Worm (Caenorhabditis elegans) whole organism, L4 larva: ENCODE results near the gene B0348.2.

ENCODE experiments used
- T20F7.1 ChIP-seq: fragments of 200-800 bp; sonication (Bioruptor generic); optimal IDR thresholded peaks from 2 replicates; lab custom pipeline; 2018; ENCODE audit warnings: mild to moderate bottlenecking, missing genetic modification characterization, missing compliant biosample characterization
- Y105C5A.15 ChIP-seq: fragments of 200-800 bp; sonication (Bioruptor generic); IDR thresholded peaks from 2 replicates; pipeline ENCODE4 v1.3.6; 2022; ENCODE audit warnings: missing genetic modification characterization, missing compliant biosample characterization
- Y48G9A.11 ChIP-seq: fragments of 200-800 bp; sonication (Bioruptor generic); IDR thresholded peaks from 2 replicates; pipeline ENCODE4 v1.3.6; 2022; ENCODE audit warnings: missing genetic modification reagents, missing genetic modification characterization, missing compliant biosample characterization
- Y5F2A.4 ChIP-seq: fragments of 200-800 bp; sonication (Bioruptor generic); optimal IDR thresholded peaks from 2 replicates; lab custom pipeline; 2018; ENCODE audit warnings: mild to moderate bottlenecking, missing genetic modification characterization, missing compliant biosample characterization
- aha-1 ChIP-seq: fragments of 150-350 bp; peaks from one replicate; lab custom pipeline; 2014; ENCODE audit warnings: missing biosample characterization, missing genetic modification characterization
- ceh-20 ChIP-seq: fragments of 200-800 bp; sonication (Bioruptor generic); IDR thresholded peaks from 2 replicates; pipeline ENCODE4 v1.3.6; 2022; ENCODE audit warnings: missing genetic modification reagents, missing genetic modification characterization, missing compliant biosample characterization
- ceh-28 ChIP-seq: fragments of 150-350 bp; optimal IDR thresholded peaks from 2 replicates; lab custom pipeline; 2014; ENCODE audit warnings: missing biosample characterization, missing genetic modification reagents, missing genetic modification characterization
- ceh-82 ChIP-seq: sonication (generic microtip); optimal IDR thresholded peaks from 2 replicates; lab custom pipeline; 2017; ENCODE audit warnings: missing biosample characterization, missing genetic modification characterization
- ces-1 ChIP-seq: fragments of 150-350 bp; sonication (generic microtip); optimal IDR thresholded peaks from 4 replicates; lab custom pipeline; 2014; ENCODE audit warnings: missing biosample characterization, missing genetic modification reagents, missing genetic modification characterization
- daf-16 ChIP-seq, 3 experiments: sonication (generic microtip); optimal IDR thresholded peaks; 2 replicates each; lab custom pipeline; 2016 to 2017; ENCODE audit warnings: missing genetic modification characterization in 3 of 3, missing genetic modification reagents in 3 of 3, mild to moderate bottlenecking in 2 of 3, missing compliant biosample characterization in 2 of 3, missing biosample characterization in 1 of 3, moderate library complexity in 1 of 3
- dmd-6 ChIP-seq: fragments of 200-800 bp; sonication (Bioruptor generic); IDR thresholded peaks from 2 replicates; pipeline ENCODE4 v1.3.6; 2022; ENCODE audit warnings: missing genetic modification reagents, missing genetic modification characterization, missing compliant biosample characterization
- dve-1 ChIP-seq: sonication (generic microtip); optimal IDR thresholded peaks from 2 replicates; lab custom pipeline; 2017; ENCODE audit warnings: antibody characterized with exemption, mild to moderate bottlenecking, missing genetic modification characterization, missing compliant biosample characterization; ENCODE audit not compliant: insufficient read depth
- egl-27 ChIP-seq: sonication (generic microtip); optimal IDR thresholded peaks from 3 replicates; lab custom pipeline; 2017; ENCODE audit warnings: missing biosample characterization, missing genetic modification reagents, missing genetic modification characterization
- fkh-10 ChIP-seq: fragments of 150-350 bp; optimal IDR thresholded peaks from 2 replicates; lab custom pipeline; 2014; ENCODE audit warnings: missing biosample characterization, missing genetic modification reagents, missing genetic modification characterization
- gei-8 ChIP-seq: fragments of 200-800 bp; sonication (Bioruptor generic); optimal IDR thresholded peaks from 2 replicates; lab custom pipeline; 2018; ENCODE audit warnings: mild to moderate bottlenecking, missing genetic modification characterization, missing compliant biosample characterization
- hlh-11 ChIP-seq: fragments of 200-800 bp; sonication (Bioruptor generic); optimal IDR thresholded peaks from 2 replicates; lab custom pipeline; 2018; ENCODE audit warnings: mild to moderate bottlenecking, missing genetic modification characterization, missing compliant biosample characterization
- hlh-30 ChIP-seq: sonication (generic microtip); optimal IDR thresholded peaks from 2 replicates; lab custom pipeline; 2017; ENCODE audit warnings: antibody characterized with exemption, mild to moderate bottlenecking, missing genetic modification characterization, missing compliant biosample characterization; ENCODE audit not compliant: insufficient read depth
- jun-1 ChIP-seq: fragments of 150-350 bp; optimal IDR thresholded peaks from 2 replicates; lab custom pipeline; 2014; ENCODE audit warnings: missing biosample characterization, missing genetic modification reagents, missing genetic modification characterization
- lin-13 ChIP-seq: fragments of 150-350 bp; optimal IDR thresholded peaks from 2 replicates; lab custom pipeline; 2014; ENCODE audit warnings: missing biosample characterization, missing genetic modification reagents, missing genetic modification characterization
- lsy-2 ChIP-seq, 2 experiments: fragments of 150-350 bp in 1 of 2; sonication (generic microtip) in 1 of 2; optimal IDR thresholded peaks; 2 replicates each; lab custom pipeline; 2014 to 2017; ENCODE audit warnings: missing biosample characterization in 2 of 2, missing genetic modification characterization in 2 of 2
- mep-1 ChIP-seq: fragments of 150-350 bp; sonication (generic microtip); optimal IDR thresholded peaks from 3 replicates; lab custom pipeline; 2014; ENCODE audit warnings: missing biosample characterization, missing genetic modification characterization
- mes-2 ChIP-seq: sonication (generic microtip); optimal IDR thresholded peaks from 2 replicates; lab custom pipeline; 2016; ENCODE audit warnings: missing genotype, mild to moderate bottlenecking, missing genetic modification characterization, missing compliant biosample characterization; ENCODE audit not compliant: poor library complexity, severe bottlenecking
- nhr-11 ChIP-seq: fragments of 150-350 bp; optimal IDR thresholded peaks from 2 replicates; lab custom pipeline; 2014; ENCODE audit warnings: missing biosample characterization, missing genetic modification characterization
- nhr-237 ChIP-seq: sonication (generic microtip); optimal IDR thresholded peaks from 2 replicates; lab custom pipeline; 2017; ENCODE audit warnings: missing biosample characterization, missing genetic modification characterization
- nhr-28 ChIP-seq: fragments of 150-350 bp; optimal IDR thresholded peaks from 2 replicates; lab custom pipeline; 2014; ENCODE audit warnings: missing biosample characterization, missing genetic modification characterization
- nhr-48 ChIP-seq: sonication (generic microtip); optimal IDR thresholded peaks from 2 replicates; lab custom pipeline; 2016; ENCODE audit warnings: mild to moderate bottlenecking, missing genetic modification characterization, missing compliant biosample characterization
- nhr-6 ChIP-seq: fragments of 150-350 bp; optimal IDR thresholded peaks from 2 replicates; lab custom pipeline; 2014; ENCODE audit warnings: missing biosample characterization, missing genetic modification characterization
- nhr-76 ChIP-seq: fragments of 150-350 bp; optimal IDR thresholded peaks from 2 replicates; lab custom pipeline; 2014; ENCODE audit warnings: missing biosample characterization, missing genetic modification characterization
- nhr-77 ChIP-seq: fragments of 150-350 bp; optimal IDR thresholded peaks from 2 replicates; lab custom pipeline; 2014; ENCODE audit warnings: missing biosample characterization, missing genetic modification characterization
- pha-4 ChIP-seq, 2 experiments: fragments of 150-350 bp in 1 of 2; fragments of 200-800 bp in 1 of 2; sonication (Bioruptor generic) in 1 of 2; IDR thresholded peaks in 1 of 2; optimal IDR thresholded peaks in 1 of 2; 2 replicates each; pipeline versions ENCODE4 v1.3.6 to Lab custom; 2014 to 2022; ENCODE audit warnings: missing genetic modification characterization in 2 of 2, missing genetic modification reagents in 2 of 2, missing biosample characterization in 1 of 2, missing compliant biosample characterization in 1 of 2
- php-3 ChIP-seq: fragments of 200-800 bp; sonication (Bioruptor generic); IDR thresholded peaks from 2 replicates; pipeline ENCODE4 v1.3.6; 2022; ENCODE audit warnings: missing genetic modification reagents, missing genetic modification characterization, missing compliant biosample characterization
- pqm-1 ChIP-seq: sonication (generic microtip); optimal IDR thresholded peaks from 2 replicates; lab custom pipeline; 2017; ENCODE audit warnings: missing biosample characterization, missing genetic modification characterization
- saeg-2 ChIP-seq: fragments of 200-800 bp; sonication (Bioruptor generic); IDR thresholded peaks from 2 replicates; pipeline ENCODE4 v1.3.6; 2022; ENCODE audit warnings: missing genetic modification reagents, missing genetic modification characterization, missing compliant biosample characterization
- skn-1 ChIP-seq: fragments of 150-350 bp; optimal IDR thresholded peaks from 2 replicates; lab custom pipeline; 2014; ENCODE audit warnings: missing biosample characterization, missing genetic modification characterization
- snpc-1.2 ChIP-seq: fragments of 200-800 bp; sonication (Bioruptor generic); IDR thresholded peaks from 2 replicates; pipeline ENCODE4 v1.3.6; 2022; ENCODE audit warnings: missing genetic modification reagents, missing genetic modification characterization, missing compliant biosample characterization
- spr-1 ChIP-seq: sonication (generic microtip); optimal IDR thresholded peaks from 2 replicates; lab custom pipeline; 2016; ENCODE audit warnings: mild to moderate bottlenecking, missing genetic modification characterization, missing compliant biosample characterization
- unc-130 ChIP-seq: sonication (generic microtip); optimal IDR thresholded peaks from 2 replicates; lab custom pipeline; 2016; ENCODE audit warnings: missing genetic modification reagents, missing genetic modification characterization, missing compliant biosample characterization
- unc-62 ChIP-seq, 3 experiments: fragments of 150-350 bp in 1 of 3; sonication (generic microtip); optimal IDR thresholded peaks in 2 of 3; peaks in 1 of 3; 1 replicate in 1 of 3; 2 replicates in 2 of 3; lab custom pipeline; 2014 to 2017; ENCODE audit warnings: missing biosample characterization in 3 of 3, missing genetic modification characterization in 3 of 3, missing genetic modification reagents in 3 of 3, missing genotype in 1 of 3
- zip-11 ChIP-seq: fragments of 200-800 bp; sonication (Bioruptor generic); IDR thresholded peaks from 2 replicates; pipeline ENCODE4 v1.3.6; 2022; ENCODE audit warnings: missing genetic modification characterization, missing compliant biosample characterization
- ztf-11 ChIP-seq: fragments of 150-350 bp; optimal IDR thresholded peaks from 2 replicates; lab custom pipeline; 2014; ENCODE audit warnings: missing biosample characterization, missing genetic modification characterization

The B0348.2 gene

ce11 chrV:11708-12107, 33.4 kb upstream of the B0348.2 start:
- no peak for TF ChIP-seq hlh-11

DNA sequence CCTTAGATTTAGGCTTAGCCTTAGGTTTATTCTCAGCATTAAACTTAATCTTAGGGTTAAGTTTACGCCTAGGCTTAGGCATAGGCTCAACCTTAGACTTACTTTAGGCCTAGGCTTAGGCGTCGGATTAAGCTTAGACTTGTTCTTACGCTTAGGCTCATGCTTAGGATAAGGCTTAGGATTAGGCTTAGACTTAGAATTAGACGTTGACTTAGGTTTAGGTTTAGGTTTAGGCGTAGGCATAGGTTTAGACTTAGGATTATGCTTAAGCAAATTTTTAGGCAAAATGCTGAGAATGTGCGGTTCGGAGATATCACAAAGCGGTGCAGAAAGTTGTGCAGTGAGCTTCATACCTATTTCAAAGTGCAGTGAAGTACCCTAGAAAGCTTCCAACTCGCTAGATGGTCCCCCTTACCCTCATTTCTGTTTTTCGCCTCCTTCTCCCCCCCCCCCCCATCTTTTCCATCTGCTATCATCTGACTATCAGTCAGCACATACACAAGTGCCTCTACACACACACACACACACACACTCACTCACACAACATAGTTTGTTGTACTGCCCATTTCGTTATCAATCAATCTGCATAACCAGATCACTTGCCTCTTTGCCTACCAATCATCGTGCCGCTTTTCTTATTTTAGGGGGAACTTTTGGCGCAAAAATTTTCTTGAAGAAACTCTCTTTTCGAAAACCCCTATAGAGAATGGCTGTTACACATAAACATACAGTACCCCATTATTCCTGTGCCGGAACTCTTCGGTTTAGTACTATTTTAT, 28.9 kb upstream of the B0348.2 start:
- no peak for TF ChIP-seq spr-1 (tag; lab: Kevin White, UChicago)
- peak; percentile 79 for TF ChIP-seq aha-1 (tag; lab: Kevin White, UChicago)
- peak; percentile 59 for TF ChIP-seq hlh-11
- TF ChIP-seq Y48G9A.11 (GFP tag; lab: Robert Waterston, UW), result no peak
- TF ChIP-seq nhr-76 (tag; lab: Kevin White, UChicago), result no peak
- no peak for TF ChIP-seq jun-1 (tag; lab: Kevin White, UChicago)
- TF ChIP-seq hlh-30 (tag; lab: Kevin White, UChicago), result peak; percentile 67
- peak; percentile 28; the same call in 1 of the 2 replicates for TF ChIP-seq dmd-6 (GFP tag; lab: Robert Waterston, UW)
- no peak for TF ChIP-seq daf-16 (GFP tag; optimal IDR thresholded peaks at IDR 0.05; lab: Kevin White, UChicago)
- TF ChIP-seq daf-16 (tag; optimal IDR thresholded peaks at IDR 0.05; lab: Kevin White, UChicago), result peak; percentile 33
- TF ChIP-seq nhr-28, result peak; percentile 84
- TF ChIP-seq nhr-77 (tag; lab: Kevin White, UChicago), result peak; percentile 7
- no peak for TF ChIP-seq unc-130 (GFP tag; lab: Kevin White, UChicago)
- peak in 1 of 2 experiments; percentile 54 for TF ChIP-seq unc-62 (GFP tag; optimal IDR thresholded peaks at IDR 0.05 in 1 of 2; lab: Kevin White, UChicago)
- no peak for TF ChIP-seq unc-62 (tag; optimal IDR thresholded peaks at IDR 0.05; lab: Kevin White, UChicago)
- TF ChIP-seq pqm-1 (tag; lab: Kevin White, UChicago), result peak; percentile 36

DNA sequence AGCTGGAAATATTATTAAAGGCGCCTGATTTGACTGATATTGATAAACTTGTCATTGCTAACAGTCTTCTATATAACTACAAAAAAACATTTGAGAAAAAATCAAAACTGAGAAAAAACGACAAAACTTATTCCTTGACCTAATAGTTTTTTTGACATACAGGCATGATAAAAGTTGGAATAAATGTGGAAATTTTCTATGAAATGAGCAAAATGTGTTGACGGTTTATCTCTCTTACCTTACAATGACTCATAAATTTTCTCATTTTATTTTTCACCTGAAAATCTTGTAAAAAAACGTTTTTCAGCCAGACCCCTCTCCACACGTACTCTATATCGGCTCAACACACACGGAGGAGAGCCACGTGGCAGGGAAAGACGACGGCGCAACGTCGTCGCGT, 24.6 kb upstream of the B0348.2 start, which contains the start of gene egl-8:
Gene egl-8 (plus strand): TSS at position 301 of the 400 bp plus-strand sequence.
- no peak for TF ChIP-seq snpc-1.2 (GFP tag; lab: Robert Waterston, UW)
- no peak for TF ChIP-seq ceh-28 (tag; lab: Kevin White, UChicago)
- TF ChIP-seq fkh-10 (GFP tag; lab: Kevin White, UChicago), result no peak
- TF ChIP-seq, all 104 proteins: peak for 0

DNA sequence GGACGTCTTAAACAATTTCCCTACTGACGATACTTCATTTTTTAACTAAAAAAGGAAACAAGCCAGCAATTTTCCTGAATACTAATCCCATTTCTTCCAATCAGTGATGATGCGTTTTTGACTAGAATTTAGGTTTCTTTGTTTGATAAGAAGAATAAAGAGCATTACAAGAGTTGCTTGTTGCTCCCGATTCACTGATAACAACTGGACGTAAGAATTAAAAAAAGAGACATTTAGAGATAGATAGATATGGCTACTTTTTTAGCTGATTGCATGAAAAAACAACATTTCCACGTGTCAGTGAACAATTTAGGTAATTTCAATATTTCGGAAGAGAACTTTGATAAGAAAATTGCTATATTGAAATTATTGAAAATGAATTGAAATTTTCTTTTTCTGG, 23.3 kb upstream of the B0348.2 start:
- TF ChIP-seq unc-62 (GFP tag; optimal IDR thresholded peaks at IDR 0.05 in 1 of 2; lab: Kevin White, UChicago) (no peak), unc-62 (tag; optimal IDR thresholded peaks at IDR 0.05; lab: Kevin White, UChicago) (no peak), snpc-1.2 (GFP tag; lab: Robert Waterston, UW) (no peak), pqm-1 (tag; lab: Kevin White, UChicago) (peak; percentile 80), fkh-10 (GFP tag; lab: Kevin White, UChicago) (no peak), ceh-82 (tag; lab: Kevin White, UChicago) (no peak), lin-13 (GFP tag; lab: Kevin White, UChicago) (no peak), gei-8 (no peak), egl-27 (tag; lab: Kevin White, UChicago) (no peak), skn-1 (tag; lab: Kevin White, UChicago) (no peak), saeg-2 (GFP tag; lab: Robert Waterston, UW) (no peak), zip-11 (GFP tag; lab: Robert Waterston, UW) (no peak), mep-1 (tag; lab: Kevin White, UChicago) (no peak), mes-2 (tag; lab: Kevin White, UChicago) (no peak), nhr-11 (tag; lab: Kevin White, UChicago) (no peak), lsy-2 (tag; optimal IDR thresholded peaks at IDR 0.05; lab: Kevin White, UChicago) (no peak), ceh-28 (tag; lab: Kevin White, UChicago) (no peak), nhr-77 (tag; lab: Kevin White, UChicago) (peak; percentile 66), Y5F2A.4 (GFP tag; lab: Kevin White, UChicago) (no peak), nhr-48 (tag; lab: Kevin White, UChicago) (no peak), ces-1 (no peak), daf-16 (GFP tag; optimal IDR thresholded peaks at IDR 0.05; lab: Kevin White, UChicago) (no peak), daf-16 (tag; optimal IDR thresholded peaks at IDR 0.05; lab: Kevin White, UChicago) (peak; percentile 61), ztf-11 (tag; lab: Kevin White, UChicago) (no peak), dve-1 (tag; lab: Kevin White, UChicago) (peak; percentile 29), dmd-6 (GFP tag; lab: Robert Waterston, UW) (0 out of 2 replicates have a peak, but pooled peaks have one; percentile 8), nhr-6 (tag; lab: Kevin White, UChicago) (no peak), Y105C5A.15 (no peak), php-3 (GFP tag; lab: Robert Waterston, UW) (no peak), ceh-20 (GFP tag; lab: Robert Waterston, UW) (no peak), T20F7.1 (GFP tag; lab: Kevin White, UChicago) (no peak), nhr-237 (tag; lab: Kevin White, UChicago) (no peak), pha-4 (GFP tag; IDR thresholded peaks at IDR 0.05; lab: Robert Waterston, UW) (no peak), pha-4 (tag; optimal IDR thresholded peaks at IDR 0.05; lab: Kevin White, UChicago) (no peak), nhr-28 (peak; percentile 62)
